Worm (Caenorhabditis elegans) whole organism, young adult: ENCODE measurements around the gene Y51H7C.10.

Experiments used
- Y67H2A.10 ChIP-seq: fragments of 200-800 bp; sonication (Bioruptor generic); conservative IDR thresholded peaks from 2 replicates; pipeline ENCODE4 v1.3.6; 2022; ENCODE audit warnings: missing genetic modification reagents, missing genetic modification characterization, missing compliant biosample characterization
- ccch-3 ChIP-seq: fragments of 200-800 bp; sonication (Bioruptor generic); optimal IDR thresholded peaks from 2 replicates; lab custom pipeline; 2018; ENCODE audit warnings: mild to moderate bottlenecking, missing genetic modification characterization, missing compliant biosample characterization
- ceh-40 ChIP-seq: fragments of 200-800 bp; sonication (Bioruptor generic); IDR thresholded peaks from 2 replicates; pipeline ENCODE4 v1.3.6; 2022; ENCODE audit warnings: missing genetic modification characterization, missing compliant biosample characterization
- ceh-79 ChIP-seq: sonication (generic microtip); optimal IDR thresholded peaks from 2 replicates; lab custom pipeline; 2017; ENCODE audit warnings: mild to moderate bottlenecking, missing genetic modification characterization, missing compliant biosample characterization
- him-1 ChIP-seq: sonication (generic microtip); optimal IDR thresholded peaks from 2 replicates; lab custom pipeline; 2016; ENCODE audit warnings: missing genotype, missing genetic modification reagents, missing genetic modification characterization, missing compliant biosample characterization
- lin-40 ChIP-seq: sonication (generic microtip); optimal IDR thresholded peaks from 2 replicates; lab custom pipeline; 2016; ENCODE audit warnings: missing genetic modification characterization, mild to moderate bottlenecking, missing compliant biosample characterization, missing genotype, missing genetic modification reagents
- rcor-1 ChIP-seq: fragments of 200-800 bp; sonication (Bioruptor generic); IDR thresholded peaks from 2 replicates; pipeline ENCODE4 v1.3.6; 2022; ENCODE audit warnings: missing genetic modification reagents, missing genetic modification characterization, missing compliant biosample characterization
- snpc-4 ChIP-seq, 5 experiments: fragments of 150-350 bp in 1 of 5; sonication (generic microtip) in 4 of 5; optimal IDR thresholded peaks; 2 replicates each; lab custom pipeline; 2014 to 2018; ENCODE audit warnings: missing genetic modification characterization in 5 of 5, missing biosample characterization in 3 of 5, antibody characterized with exemption in 2 of 5, mild to moderate bottlenecking in 2 of 5, missing compliant biosample characterization in 2 of 5, missing genotype in 2 of 5, moderate library complexity in 2 of 5, missing genetic modification reagents in 1 of 5
- tbx-9 ChIP-seq: sonication (generic microtip); optimal IDR thresholded peaks from 2 replicates; lab custom pipeline; 2016; ENCODE audit warnings: borderline replicate concordance, missing genetic modification characterization, inconsistent platforms, missing compliant biosample characterization
- unc-62 ChIP-seq: fragments of 150-350 bp; optimal IDR thresholded peaks from 2 replicates; lab custom pipeline; 2014; ENCODE audit warnings: missing biosample characterization, missing genetic modification reagents, missing genetic modification characterization
- zfh-2 ChIP-seq: fragments of 200-800 bp; sonication (Bioruptor generic); conservative IDR thresholded peaks from 2 replicates; pipeline ENCODE4 v1.3.6; 2022; ENCODE audit warnings: missing genetic modification reagents, missing genetic modification characterization, missing compliant biosample characterization
- ztf-18 ChIP-seq: sonication (generic microtip); optimal IDR thresholded peaks from 2 replicates; lab custom pipeline; 2016; ENCODE audit warnings: missing genotype, mild to moderate bottlenecking, missing genetic modification characterization, missing compliant biosample characterization

ce11 chrII:1374486-1374885, 49.1 kb downstream of the Y51H7C.10 start:
- TF ChIP-seq rcor-1: no peak
- no peak for TF ChIP-seq zfh-2
- TF ChIP-seq ceh-79 (tag; lab: Kevin White, UChicago): no peak
- TF ChIP-seq ccch-3 (GFP tag; lab: Kevin White, UChicago): no peak
- no peak for TF ChIP-seq snpc-4 (GFP tag; optimal IDR thresholded peaks at IDR 0.05; lab: Kevin White, UChicago)
- no peak for TF ChIP-seq snpc-4 (tag; optimal IDR thresholded peaks at IDR 0.05; lab: Kevin White, UChicago)
- TF ChIP-seq lin-40: no peak
- TF ChIP-seq him-1 (tag; lab: Kevin White, UChicago): no peak
- no peak for TF ChIP-seq tbx-9
- TF ChIP-seq unc-62 (GFP tag; lab: Kevin White, UChicago): no peak
- no peak for TF ChIP-seq ceh-40 (GFP tag; lab: Robert Waterston, UW)
- no peak for TF ChIP-seq Y67H2A.10 (GFP tag; lab: Robert Waterston, UW)
- TF ChIP-seq ztf-18: no peak
